Fruit fly (Drosophila melanogaster): Measurements from ENCODE around the gene lbe.

Gene lbe

DNA sequence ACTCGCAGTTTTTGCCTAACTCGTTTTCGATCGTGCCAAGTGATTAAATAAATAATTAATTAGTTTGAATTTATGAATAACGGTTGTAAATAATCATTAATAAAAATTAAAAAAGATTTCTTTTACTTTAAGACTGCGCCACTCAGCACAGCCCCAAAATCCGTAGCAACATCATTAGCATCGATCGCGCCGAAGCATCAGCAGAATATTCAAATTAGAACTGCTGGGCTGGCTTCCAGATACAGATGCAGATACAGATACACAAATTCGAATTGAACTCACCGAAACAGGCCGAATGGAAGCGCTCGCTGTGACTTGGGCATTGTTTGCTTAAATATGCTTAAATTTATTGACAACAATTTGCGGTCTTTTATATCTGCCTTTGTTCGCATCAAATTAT is 5.6 kb downstream of the lbe start:
- no peak for TF ChIP-seq Met (GFP tag; optimal IDR thresholded peaks at IDR 0.05)
- no peak for TF ChIP-seq CG34406 (GFP tag; optimal IDR thresholded peaks at IDR 0.05)

DNA sequence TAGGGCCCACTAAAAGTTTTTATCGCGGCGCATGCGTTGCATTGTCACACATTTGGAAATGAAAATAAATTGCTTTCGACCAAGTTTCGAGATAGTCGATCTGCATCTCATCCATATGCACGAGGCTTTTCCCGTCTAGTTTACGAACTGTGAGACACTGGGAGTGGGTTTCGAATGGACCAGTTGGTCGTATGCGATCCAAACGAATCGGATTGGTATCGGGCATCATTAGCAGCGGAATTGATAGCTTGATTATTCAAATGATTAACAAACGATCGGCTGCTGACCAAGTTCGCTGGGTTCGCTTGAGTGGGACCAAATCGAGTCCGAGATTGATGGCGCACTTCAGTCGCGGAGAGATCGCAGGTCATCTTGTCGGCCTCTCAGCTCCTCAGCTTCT is 6.2 kb downstream of the lbe start:
- TF ChIP-seq CG8632 (GFP tag; optimal IDR thresholded peaks at IDR 0.05) (no peak), CG15336 (GFP tag; IDR thresholded peaks at IDR 0.05) (no peak), fd59A (GFP tag; optimal IDR thresholded peaks at IDR 0.05) (no peak), CG9139 (GFP tag; optimal IDR thresholded peaks at IDR 0.05) (no peak), CG3919 (GFP tag; optimal IDR thresholded peaks at IDR 0.05) (no peak), CG1621 (tag; optimal IDR thresholded peaks at IDR 0.05) (no peak), CG3032 (tag; optimal IDR thresholded peaks at IDR 0.05) (no peak), dsx (GFP tag; optimal IDR thresholded peaks at IDR 0.05; ENCODE audit: poor library complexity, severe bottlenecking) (no peak), pdm3 (GFP tag; optimal IDR thresholded peaks at IDR 0.05) (no peak), CG32006 (GFP tag; optimal IDR thresholded peaks at IDR 0.05) (no peak), Ets21C (GFP tag; optimal IDR thresholded peaks at IDR 0.05) (no peak), CG11902 (GFP tag; optimal IDR thresholded peaks at IDR 0.05) (no peak), eg (GFP tag; IDR thresholded peaks at IDR 0.05) (no peak), cyc (GFP tag; optimal IDR thresholded peaks at IDR 0.05) (no peak), CG6163 (GFP tag; IDR thresholded peaks at IDR 0.05) (no peak), achi (GFP tag; optimal IDR thresholded peaks at IDR 0.05) (no peak), Smox (GFP tag; optimal IDR thresholded peaks at IDR 0.05) (no peak), acj6 (GFP tag; optimal IDR thresholded peaks at IDR 0.05) (no peak), Ets96B (tag; optimal IDR thresholded peaks at IDR 0.05) (no peak), Met (GFP tag; optimal IDR thresholded peaks at IDR 0.05) (no peak)

DNA sequence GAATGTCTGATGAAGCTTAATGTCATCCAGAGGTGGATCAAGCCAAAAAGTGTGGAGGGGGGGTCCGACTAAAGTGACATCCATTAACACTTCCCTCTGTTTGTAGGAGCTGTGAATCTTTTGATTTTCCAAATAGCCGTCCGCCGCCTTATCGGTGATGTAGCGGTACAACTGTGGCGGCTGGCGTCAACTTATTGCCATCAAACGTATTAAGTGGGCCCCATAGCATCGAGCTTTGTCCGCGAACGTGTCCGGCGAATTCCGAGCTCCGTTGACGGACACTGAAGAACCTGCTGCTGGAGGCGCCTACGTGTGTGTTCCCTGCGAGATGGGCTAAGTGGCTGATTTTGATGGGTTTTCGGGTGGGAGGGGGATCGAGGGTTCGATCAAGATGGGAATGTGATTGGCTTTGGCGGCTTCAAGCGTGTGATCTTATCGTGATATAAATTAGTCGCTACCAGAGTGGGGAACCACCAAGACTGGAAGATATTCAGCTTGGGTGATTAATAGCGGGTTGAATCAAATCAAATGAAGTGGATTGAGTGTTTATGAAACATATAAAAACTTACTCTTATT is 8.7 kb downstream of the lbe start:
- TF ChIP-seq Met (GFP tag; optimal IDR thresholded peaks at IDR 0.05) = no peak
- no peak for TF ChIP-seq Gug (GFP tag; IDR thresholded peaks at IDR 0.05)
- no peak for TF ChIP-seq net (GFP tag; optimal IDR thresholded peaks at IDR 0.05)
- TF ChIP-seq CG11902 (GFP tag; optimal IDR thresholded peaks at IDR 0.05) = no peak
- TF ChIP-seq eg (GFP tag; IDR thresholded peaks at IDR 0.05) = no peak
- no peak for TF ChIP-seq CG6163 (GFP tag; IDR thresholded peaks at IDR 0.05)

dm6 chr3R:21433879-21434559 is 12.3 kb downstream of the lbe start, which contains the start of gene lbl:
TSS of gene lbl (minus strand) at chr3R:21434133.
- TF ChIP-seq Hr39 (GFP tag; optimal IDR thresholded peaks at IDR 0.05) (no peak), ss (GFP tag; optimal IDR thresholded peaks at IDR 0.05) (peak in 1 of 2 experiments; percentile 27), CG6808 (GFP tag; optimal IDR thresholded peaks at IDR 0.05) (no peak), dsx (GFP tag; optimal IDR thresholded peaks at IDR 0.05; ENCODE audit: poor library complexity, severe bottlenecking) (peak; percentile 2)

DNA sequence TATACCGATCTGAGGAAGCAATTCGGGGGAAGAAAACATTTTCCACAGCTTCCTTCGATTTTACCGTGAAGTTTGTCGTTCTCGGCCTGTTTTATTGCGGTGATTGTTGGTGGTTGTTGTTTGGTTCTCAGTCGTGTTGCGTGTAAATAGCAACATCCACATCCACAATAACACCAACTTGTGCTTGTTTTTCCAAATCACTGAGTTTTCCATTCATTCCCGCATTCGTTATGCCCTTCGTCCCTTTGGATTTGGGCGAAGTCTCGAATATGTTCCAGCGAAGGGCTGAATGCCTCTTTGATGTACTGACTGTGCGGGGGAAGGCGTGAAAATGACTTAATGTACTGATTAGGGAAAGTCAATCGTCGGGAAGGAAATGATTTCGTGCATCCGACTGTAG is 19.5 kb downstream of the lbe start:
- no peak for TF ChIP-seq eg (GFP tag; IDR thresholded peaks at IDR 0.05)
- no peak for TF ChIP-seq CG11294 (GFP tag; IDR thresholded peaks at IDR 0.05)
- no peak for TF ChIP-seq spab (GFP tag; optimal IDR thresholded peaks at IDR 0.05)
- TF ChIP-seq CG8632 (GFP tag; optimal IDR thresholded peaks at IDR 0.05) = no peak
- no peak for TF ChIP-seq Eip75B (GFP tag; optimal IDR thresholded peaks at IDR 0.05)
- TF ChIP-seq CG7368 (GFP tag; optimal IDR thresholded peaks at IDR 0.05) = no peak
- no peak for TF ChIP-seq Met (GFP tag; optimal IDR thresholded peaks at IDR 0.05)
- TF ChIP-seq Hr38 (GFP tag; optimal IDR thresholded peaks at IDR 0.05) = no peak

DNA sequence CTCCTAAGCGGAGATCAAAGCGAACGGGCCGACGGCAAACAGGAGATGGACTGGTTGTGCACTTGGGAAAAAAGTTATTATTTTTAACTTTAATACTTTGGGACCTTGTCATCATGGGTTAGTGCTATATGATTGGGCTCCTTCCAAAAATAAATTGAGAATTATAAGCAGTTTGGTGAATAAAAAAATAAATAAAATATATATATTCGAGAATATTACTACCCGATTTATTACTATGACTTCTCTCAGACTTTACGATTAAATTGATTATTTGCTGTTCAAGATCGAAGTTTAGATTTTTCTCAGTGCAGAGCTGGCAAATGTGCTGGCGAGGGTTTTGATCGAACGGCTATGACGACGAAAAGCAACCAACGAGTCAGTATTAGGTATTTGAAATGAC is 26.4 kb downstream of the lbe start:
- TF ChIP-seq vri (GFP tag; optimal IDR thresholded peaks at IDR 0.05) = no peak
- 0 out of 3 replicates have a peak, but pooled peaks have one; percentile 27 for TF ChIP-seq CG6163 (GFP tag; IDR thresholded peaks at IDR 0.05)
- TF ChIP-seq Lpt (GFP tag; optimal IDR thresholded peaks at IDR 0.05) = peak; percentile 0
- peak; percentile 19 for TF ChIP-seq spab (GFP tag; optimal IDR thresholded peaks at IDR 0.05)
- peak; percentile 43 for TF ChIP-seq CG3032 (tag; optimal IDR thresholded peaks at IDR 0.05)
- peak; percentile 52 for TF ChIP-seq CG10669 (GFP tag; optimal IDR thresholded peaks at IDR 0.05)
- TF ChIP-seq fkh (GFP tag; optimal IDR thresholded peaks at IDR 0.05) = no peak
- no peak for TF ChIP-seq CG11762 (GFP tag; optimal IDR thresholded peaks at IDR 0.05; ENCODE audit: insufficient read depth)
- TF ChIP-seq CG31627 (GFP tag; optimal IDR thresholded peaks at IDR 0.05) = no peak
- peak; percentile 1 for TF ChIP-seq topi (GFP tag; optimal IDR thresholded peaks at IDR 0.05)
- TF ChIP-seq svp (GFP tag) = peak; percentile 19
- no peak for TF ChIP-seq OdsH (GFP tag; optimal IDR thresholded peaks at IDR 0.05)
- TF ChIP-seq CG4318 (GFP tag; optimal IDR thresholded peaks at IDR 0.05) = no peak
- no peak for TF ChIP-seq Eip93F (GFP tag; optimal IDR thresholded peaks at IDR 0.05)

All from whole organism, prepupa.